Fruit fly (Drosophila melanogaster): ENCODE results near the gene Dbct.

Dbct gene

DNA sequence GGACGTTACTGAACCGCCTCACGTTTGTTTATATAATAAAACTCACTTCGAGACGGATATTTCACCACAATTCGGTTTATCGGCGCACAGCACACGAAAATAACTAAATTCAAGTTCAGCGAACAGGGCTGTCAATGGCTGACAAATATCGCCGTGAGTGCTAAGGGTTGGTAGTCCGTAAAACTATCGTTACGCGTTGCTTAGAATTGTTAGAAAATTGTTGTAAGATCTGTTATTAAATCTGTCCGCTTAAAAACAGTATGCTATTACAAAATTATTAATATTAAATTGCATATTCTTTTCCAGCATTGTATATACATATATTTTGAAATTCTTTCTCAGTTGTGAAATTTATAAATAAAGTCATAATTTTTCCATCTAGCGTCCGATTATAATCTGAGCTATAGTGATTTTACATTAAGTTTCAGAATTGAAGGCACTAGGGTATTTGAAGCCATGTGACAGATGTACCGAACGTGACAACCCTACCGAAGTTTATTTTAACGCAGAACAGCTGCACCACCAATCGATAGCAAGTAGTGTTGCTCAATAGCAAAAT, 1.3 kb upstream of the Dbct start, which contains the start of gene Cox17 (continued):
- TF ChIP-seq CG10209 (GFP tag; optimal IDR thresholded peaks at IDR 0.05): peak; percentile 86
- TF ChIP-seq CG14441 (GFP tag; IDR thresholded peaks at IDR 0.05): peak; percentile 70
- peak; percentile 75 for TF ChIP-seq inv (GFP tag; IDR thresholded peaks at IDR 0.05; ENCODE audit: partially characterized antibody)
- TF ChIP-seq tio (GFP tag; optimal IDR thresholded peaks at IDR 0.05): peak; percentile 89
- TF ChIP-seq CG10431 (GFP tag; optimal IDR thresholded peaks at IDR 0.05): peak; percentile 47
- TF ChIP-seq chinmo (GFP tag; IDR thresholded peaks at IDR 0.05; ENCODE audit: partially characterized antibody): 0 out of 4 replicates have a peak, but pooled peaks have one; percentile 67
- TF ChIP-seq CG6813 (GFP tag; optimal IDR thresholded peaks at IDR 0.05): peak; percentile 16
- TF ChIP-seq CG13624 (GFP tag; optimal IDR thresholded peaks at IDR 0.05): peak; percentile 55
- TF ChIP-seq sima (GFP tag; optimal IDR thresholded peaks at IDR 0.05): no peak
- TF ChIP-seq CG18262 (tag; optimal IDR thresholded peaks at IDR 0.05): peak; percentile 86
- TF ChIP-seq Hr78 (GFP tag; optimal IDR thresholded peaks at IDR 0.05): peak in 1 of 2 experiments; percentile 40
- peak; percentile 47 for TF ChIP-seq kni (GFP tag; optimal IDR thresholded peaks at IDR 0.05)
- TF ChIP-seq unc-4 (GFP tag; IDR thresholded peaks at IDR 0.05; ENCODE audit: partially characterized antibody): peak; percentile 76
- TF ChIP-seq D19B (GFP tag; optimal IDR thresholded peaks at IDR 0.05): peak; percentile 68
- TF ChIP-seq Ets97D (GFP tag; optimal IDR thresholded peaks at IDR 0.05): peak; percentile 45
- TF ChIP-seq klu (GFP tag; IDR thresholded peaks at IDR 0.05): peak; percentile 47
- TF ChIP-seq ems (GFP tag; optimal IDR thresholded peaks at IDR 0.05): peak; percentile 67
- TF ChIP-seq Sry-β (GFP tag; optimal IDR thresholded peaks at IDR 0.05): peak; percentile 20
- no peak for TF ChIP-seq cg (GFP tag; optimal IDR thresholded peaks at IDR 0.05)
- peak; percentile 84 for TF ChIP-seq Hsf (GFP tag; optimal IDR thresholded peaks at IDR 0.05)
- TF ChIP-seq amos (GFP tag; IDR thresholded peaks at IDR 0.05; ENCODE audit: partially characterized antibody): peak; percentile 71; the same call in 1 of the 2 replicates
- peak; percentile 72 for TF ChIP-seq Mad (GFP tag; optimal IDR thresholded peaks at IDR 0.05)
- peak; percentile 88 for TF ChIP-seq Hr3 (GFP tag; optimal IDR thresholded peaks at IDR 0.05)
- TF ChIP-seq CG14667 (GFP tag; IDR thresholded peaks at IDR 0.05): peak; percentile 64
- TF ChIP-seq CG1603 (tag; optimal IDR thresholded peaks at IDR 0.05): peak; percentile 24
- TF ChIP-seq E2f2 (GFP tag; IDR thresholded peaks at IDR 0.05): peak; percentile 43; the same call in 1 of the 2 replicates
- TF ChIP-seq HLH54F (GFP tag; optimal IDR thresholded peaks at IDR 0.05): peak; percentile 76
- no peak for TF ChIP-seq hkb (optimal IDR thresholded peaks at IDR 0.05)
- TF ChIP-seq hkb (GFP tag; IDR thresholded peaks at IDR 0.05): peak; percentile 49
- TF ChIP-seq CG8478 (optimal IDR thresholded peaks at IDR 0.05): no peak
- TF ChIP-seq pb (GFP tag; optimal IDR thresholded peaks at IDR 0.05): no peak
- TF ChIP-seq B-H2 (GFP tag; optimal IDR thresholded peaks at IDR 0.05): peak; percentile 82
- TF ChIP-seq CG8281 (tag; optimal IDR thresholded peaks at IDR 0.05): peak; percentile 65
- TF ChIP-seq Sry-δ (GFP tag; optimal IDR thresholded peaks at IDR 0.05): peak; percentile 72
- peak; percentile 3; the same call in 1 of the 2 replicates for TF ChIP-seq CG1024 (GFP tag; IDR thresholded peaks at IDR 0.05)
- peak; percentile 48 for TF ChIP-seq Atf3 (GFP tag; optimal IDR thresholded peaks at IDR 0.05)
- TF ChIP-seq CG7987 (GFP tag; optimal IDR thresholded peaks at IDR 0.05): no peak
- peak; percentile 20 for TF ChIP-seq maf-S (GFP tag; optimal IDR thresholded peaks at IDR 0.05)
- TF ChIP-seq CG30020 (tag; optimal IDR thresholded peaks at IDR 0.05): peak; percentile 67
- TF ChIP-seq Pdp1 (GFP tag; optimal IDR thresholded peaks at IDR 0.05): peak; percentile 75 to 78
- TF ChIP-seq croc (GFP tag; conservative IDR thresholded peaks at IDR 0.05): peak; percentile 48
- peak; percentile 67; the same call in 1 of the 3 replicates for TF ChIP-seq hb (GFP tag; IDR thresholded peaks at IDR 0.05; ENCODE audit: partially characterized antibody)
- TF ChIP-seq CG10959 (GFP tag; IDR thresholded peaks at IDR 0.05): 0 out of 2 replicates have a peak, but pooled peaks have one; percentile 38
- TF ChIP-seq CG6854 (GFP tag; optimal IDR thresholded peaks at IDR 0.05): peak; percentile 46
- TF ChIP-seq sug (tag; optimal IDR thresholded peaks at IDR 0.05): peak; percentile 84
- no peak for TF ChIP-seq D (optimal IDR thresholded peaks at IDR 0.05)
- peak; percentile 73 for TF ChIP-seq D (GFP tag; optimal IDR thresholded peaks at IDR 0.05)
- TF ChIP-seq Mes4 (GFP tag; optimal IDR thresholded peaks at IDR 0.05): no peak
- TF ChIP-seq Trl (optimal IDR thresholded peaks at IDR 0.05): no peak
- TF ChIP-seq Trl (GFP tag; optimal IDR thresholded peaks at IDR 0.05): peak; percentile 48

Measured in whole organism, embryonic.